Worm (Caenorhabditis elegans) whole organism, mixed stage, embryonic: Measurements from ENCODE around the gene F40F8.1.

Experiments used
- bed-3 ChIP-seq: fragments of 200-800 bp; sonication (Bioruptor generic); optimal IDR thresholded peaks from 3 replicates; lab custom pipeline; 2018; ENCODE audit warnings: mild to moderate bottlenecking, missing genetic modification characterization, moderate library complexity, missing compliant biosample characterization
- blmp-1 ChIP-seq: fragments of 150-350 bp; optimal IDR thresholded peaks from 2 replicates; lab custom pipeline; 2014; ENCODE audit warnings: missing biosample characterization, missing genetic modification characterization
- cnd-1 ChIP-seq: fragments of 200-800 bp; sonication (Bioruptor generic); optimal IDR thresholded peaks from 2 replicates; lab custom pipeline; 2018; ENCODE audit warnings: mild to moderate bottlenecking, missing genetic modification characterization, missing compliant biosample characterization
- lin-13 ChIP-seq: fragments of 150-350 bp; optimal IDR thresholded peaks from 2 replicates; lab custom pipeline; 2014; ENCODE audit warnings: missing biosample characterization, missing genetic modification characterization
- lin-32 ChIP-seq: fragments of 200-800 bp; sonication (Bioruptor generic); optimal IDR thresholded peaks from 2 replicates; lab custom pipeline; 2018; ENCODE audit warnings: mild to moderate bottlenecking, missing genetic modification characterization, missing compliant biosample characterization
- lsy-2 ChIP-seq: fragments of 150-350 bp; optimal IDR thresholded peaks from 2 replicates; lab custom pipeline; 2014; ENCODE audit warnings: missing biosample characterization, missing genetic modification characterization
- nhr-237 ChIP-seq: fragments of 150-350 bp; optimal IDR thresholded peaks from 2 replicates; lab custom pipeline; 2014; ENCODE audit warnings: missing biosample characterization, missing genetic modification characterization
- nhr-28 ChIP-seq: fragments of 150-350 bp; optimal IDR thresholded peaks from 2 replicates; lab custom pipeline; 2014; ENCODE audit warnings: missing biosample characterization, missing genetic modification characterization
- sem-2 ChIP-seq: fragments of 200-800 bp; sonication (Bioruptor generic); optimal IDR thresholded peaks from 2 replicates; lab custom pipeline; 2018; ENCODE audit warnings: mild to moderate bottlenecking, missing genetic modification characterization, missing compliant biosample characterization
- unc-39 ChIP-seq: fragments of 150-350 bp; optimal IDR thresholded peaks from 2 replicates; lab custom pipeline; 2014; ENCODE audit warnings: missing biosample characterization, missing genetic modification characterization
- unc-62 ChIP-seq: fragments of 150-350 bp; optimal IDR thresholded peaks from 2 replicates; lab custom pipeline; 2014; ENCODE audit warnings: missing biosample characterization, missing genetic modification reagents, missing genetic modification characterization
- zip-8 ChIP-seq: fragments of 150-350 bp; optimal IDR thresholded peaks from 2 replicates; lab custom pipeline; 2014; ENCODE audit warnings: missing biosample characterization, missing genetic modification characterization
- ztf-11 ChIP-seq: fragments of 150-350 bp; optimal IDR thresholded peaks from 2 replicates; lab custom pipeline; 2014; ENCODE audit warnings: missing biosample characterization, missing genetic modification characterization

DNA sequence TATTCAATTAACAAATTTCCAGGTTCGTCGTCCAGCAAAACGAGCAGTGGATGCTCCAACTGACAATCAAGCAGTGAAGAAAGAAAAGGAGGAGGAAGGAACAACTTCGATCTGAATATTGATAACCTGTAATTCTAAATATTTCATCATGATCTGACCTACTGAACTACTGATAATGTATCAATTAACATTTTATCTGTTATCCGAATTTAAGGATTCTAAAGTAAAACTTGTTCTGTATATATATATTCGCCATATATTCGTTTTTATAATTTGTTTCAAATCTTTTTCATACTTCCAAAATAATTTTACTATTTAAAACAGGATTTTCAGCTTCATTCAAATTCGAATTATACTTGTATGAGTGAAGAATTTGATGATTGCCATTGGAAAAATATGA, 19.6 kb upstream of the F40F8.1 start, which contains the start of gene apc-17:
- TF ChIP-seq blmp-1 (no peak), cnd-1 (tag; lab: Kevin White, UChicago) (no peak), bed-3 (GFP tag; lab: Kevin White, UChicago) (no peak), ztf-11 (tag; lab: Kevin White, UChicago) (no peak), lin-13 (no peak), unc-62 (GFP tag; lab: Kevin White, UChicago) (no peak), lin-32 (no peak), nhr-28 (tag; lab: Kevin White, UChicago) (no peak), zip-8 (tag; lab: Kevin White, UChicago) (no peak), lsy-2 (tag; lab: Kevin White, UChicago) (no peak), unc-39 (tag; lab: Kevin White, UChicago) (no peak), nhr-237 (no peak), sem-2 (GFP tag; lab: Kevin White, UChicago) (no peak)
